Worm (Caenorhabditis elegans) whole organism, L1 larva: ENCODE results near the gene npr-9.

Experiments used
- C16A3.4 ChIP-seq: fragments of 150-350 bp; optimal IDR thresholded peaks from 2 replicates; lab custom pipeline; 2014; ENCODE audit warnings: missing biosample characterization, missing genetic modification characterization
- C34B4.2 ChIP-seq: sonication (generic microtip); optimal IDR thresholded peaks from 2 replicates; lab custom pipeline; 2017; ENCODE audit warnings: mild to moderate bottlenecking, missing genetic modification characterization, missing compliant biosample characterization
- F16B12.6 ChIP-seq: fragments of 150-350 bp; optimal IDR thresholded peaks from 2 replicates; lab custom pipeline; 2014; ENCODE audit warnings: missing biosample characterization, missing genetic modification characterization
- aha-1 ChIP-seq: fragments of 150-350 bp; optimal IDR thresholded peaks from 2 replicates; lab custom pipeline; 2014; ENCODE audit warnings: missing biosample characterization, missing genetic modification characterization
- blmp-1 ChIP-seq: fragments of 150-350 bp; optimal IDR thresholded peaks from 2 replicates; lab custom pipeline; 2014; ENCODE audit warnings: missing biosample characterization, missing genetic modification characterization
- ceh-8 ChIP-seq: fragments of 200-800 bp; sonication (Bioruptor generic); optimal IDR thresholded peaks from 2 replicates; lab custom pipeline; 2018; ENCODE audit warnings: mild to moderate bottlenecking, missing genetic modification characterization, moderate library complexity, missing compliant biosample characterization
- ceh-90 ChIP-seq: sonication (generic microtip); optimal IDR thresholded peaks from 2 replicates; lab custom pipeline; 2016; ENCODE audit warnings: missing genetic modification characterization, missing compliant biosample characterization
- ces-1 ChIP-seq: fragments of 150-350 bp; optimal IDR thresholded peaks from 2 replicates; lab custom pipeline; 2014; ENCODE audit warnings: missing biosample characterization, missing genetic modification reagents, missing genetic modification characterization
- dsc-1 ChIP-seq: sonication (generic microtip); optimal IDR thresholded peaks from 2 replicates; lab custom pipeline; 2016; ENCODE audit warnings: mild to moderate bottlenecking, missing genetic modification characterization, missing compliant biosample characterization
- efl-1 ChIP-seq, 4 experiments: fragments of 150-350 bp; optimal IDR thresholded peaks in 3 of 4; peaks in 1 of 4; 1 replicate in 1 of 4; 2 replicates in 3 of 4; lab custom pipeline; 2014; ENCODE audit warnings: missing biosample characterization in 2 of 4, missing genetic modification characterization in 2 of 4, missing genetic modification reagents in 2 of 4
- elt-2 ChIP-seq: sonication (generic microtip); optimal IDR thresholded peaks from 2 replicates; lab custom pipeline; 2016; ENCODE audit warnings: missing genetic modification characterization, mild to moderate bottlenecking, inconsistent platforms, missing compliant biosample characterization, missing genetic modification reagents
- fkh-8 ChIP-seq: sonication (generic microtip); optimal IDR thresholded peaks from 2 replicates; lab custom pipeline; 2016; ENCODE audit warnings: mild to moderate bottlenecking, missing genetic modification characterization, missing compliant biosample characterization
- fos-1 ChIP-seq: fragments of 150-350 bp; optimal IDR thresholded peaks from 2 replicates; lab custom pipeline; 2014; ENCODE audit warnings: missing biosample characterization, missing genetic modification characterization
- hlh-4 ChIP-seq: sonication (generic microtip); optimal IDR thresholded peaks from 2 replicates; lab custom pipeline; 2016; ENCODE audit warnings: mild to moderate bottlenecking, missing genetic modification characterization, missing compliant biosample characterization
- irx-1 ChIP-seq: sonication (generic microtip); optimal IDR thresholded peaks from 2 replicates; lab custom pipeline; 2016; ENCODE audit warnings: missing genetic modification characterization, missing compliant biosample characterization
- jun-1 ChIP-seq: fragments of 150-350 bp; optimal IDR thresholded peaks from 2 replicates; lab custom pipeline; 2014; ENCODE audit warnings: missing biosample characterization, missing genetic modification reagents, missing genetic modification characterization
- lin-14 ChIP-seq: fragments of 200-800 bp; sonication (Bioruptor generic); optimal IDR thresholded peaks from 2 replicates; lab custom pipeline; 2018; ENCODE audit warnings: mild to moderate bottlenecking, missing genetic modification characterization, moderate library complexity, missing compliant biosample characterization
- mab-9 ChIP-seq: fragments of 200-800 bp; sonication (Bioruptor generic); IDR thresholded peaks from 2 replicates; pipeline ENCODE4 v1.3.6; 2022; ENCODE audit warnings: missing genetic modification reagents, missing genetic modification characterization, missing compliant biosample characterization
- mef-2 ChIP-seq: fragments of 150-350 bp; optimal IDR thresholded peaks from 2 replicates; lab custom pipeline; 2014; ENCODE audit warnings: missing biosample characterization, missing genetic modification characterization
- mep-1 ChIP-seq: fragments of 150-350 bp; optimal IDR thresholded peaks from 2 replicates; lab custom pipeline; 2014; ENCODE audit warnings: missing biosample characterization, missing genetic modification characterization
- nhr-12 ChIP-seq: sonication (generic microtip); optimal IDR thresholded peaks from 2 replicates; lab custom pipeline; 2017; ENCODE audit warnings: missing biosample characterization, missing genetic modification characterization
- nhr-20 ChIP-seq: sonication (generic microtip); optimal IDR thresholded peaks from 2 replicates; lab custom pipeline; 2016; ENCODE audit warnings: mild to moderate bottlenecking, missing genetic modification characterization, missing compliant biosample characterization
- nhr-71 ChIP-seq: sonication (generic microtip); optimal IDR thresholded peaks from 2 replicates; lab custom pipeline; 2016; ENCODE audit warnings: mild to moderate bottlenecking, missing genetic modification characterization, moderate library complexity, missing compliant biosample characterization
- nhr-76 ChIP-seq: sonication (generic microtip); optimal IDR thresholded peaks from 2 replicates; lab custom pipeline; 2017; ENCODE audit warnings: missing biosample characterization, missing genetic modification characterization
- nhr-85 ChIP-seq: sonication (generic microtip); peaks from one replicate; lab custom pipeline; 2016; ENCODE audit warnings: missing genetic modification characterization, inconsistent platforms, missing compliant biosample characterization
- rnt-1 ChIP-seq: sonication (generic microtip); optimal IDR thresholded peaks from 2 replicates; lab custom pipeline; 2016; ENCODE audit warnings: mild to moderate bottlenecking, missing genetic modification characterization, moderate library complexity, missing compliant biosample characterization
- skn-1 ChIP-seq: fragments of 150-350 bp; optimal IDR thresholded peaks from 2 replicates; lab custom pipeline; 2014; ENCODE audit warnings: missing biosample characterization, missing genetic modification characterization
- sox-4 ChIP-seq: sonication (generic microtip); optimal IDR thresholded peaks from 2 replicates; lab custom pipeline; 2016; ENCODE audit warnings: missing genetic modification characterization, missing compliant biosample characterization
- sptf-1 ChIP-seq: fragments of 150-350 bp; optimal IDR thresholded peaks from 2 replicates; lab custom pipeline; 2014; ENCODE audit warnings: missing biosample characterization, missing genetic modification characterization
- sup-37 ChIP-seq: fragments of 200-800 bp; sonication (Bioruptor generic); optimal IDR thresholded peaks from 2 replicates; lab custom pipeline; 2018; ENCODE audit warnings: mild to moderate bottlenecking, missing genetic modification characterization, missing compliant biosample characterization
- tbx-2 ChIP-seq: sonication (generic microtip); optimal IDR thresholded peaks from 2 replicates; lab custom pipeline; 2016; ENCODE audit warnings: missing genetic modification characterization, missing compliant biosample characterization
- unc-30 ChIP-seq: sonication (generic microtip); optimal IDR thresholded peaks from 2 replicates; lab custom pipeline; 2017; ENCODE audit warnings: missing biosample characterization, missing genetic modification characterization
- unc-98 ChIP-seq: fragments of 200-800 bp; sonication (Bioruptor generic); IDR thresholded peaks from 2 replicates; pipeline ENCODE4 v1.3.6; 2022; ENCODE audit warnings: missing genetic modification characterization, missing compliant biosample characterization
- vab-15 ChIP-seq: sonication (generic microtip); optimal IDR thresholded peaks from 2 replicates; lab custom pipeline; 2017; ENCODE audit warnings: missing genotype, mild to moderate bottlenecking, missing genetic modification characterization, missing compliant biosample characterization
- ztf-11 ChIP-seq, 2 experiments: sonication (generic microtip); optimal IDR thresholded peaks; 2 replicates each; lab custom pipeline; 2016 to 2017; ENCODE audit warnings: missing genetic modification characterization in 2 of 2, missing biosample characterization in 1 of 2, missing compliant biosample characterization in 1 of 2

The npr-9 gene

ce11 chrX:11364914-11365313, 35.4 kb downstream of the npr-9 start:
- TF ChIP-seq efl-1 (optimal IDR thresholded peaks at IDR 0.05; lab: Kevin White, UChicago), result no peak
- TF ChIP-seq efl-1 (GFP tag; optimal IDR thresholded peaks at IDR 0.05 in 1 of 2; lab: Kevin White, UChicago), result peak in 1 of 2 experiments; percentile 34
- peak; percentile 43 for TF ChIP-seq lin-14 (GFP tag; lab: Kevin White, UChicago)
- no peak for TF ChIP-seq ceh-8 (GFP tag; lab: Kevin White, UChicago)

- TF ChIP-seq C34B4.2 (tag; lab: Kevin White, UChicago) (no peak), mab-9 (GFP tag; lab: Robert Waterston, UW) (no peak), unc-30 (tag; lab: Kevin White, UChicago) (no peak), irx-1 (no peak), nhr-76 (tag; lab: Kevin White, UChicago) (no peak), fkh-8 (tag; lab: Kevin White, UChicago) (no peak), nhr-12 (tag; lab: Kevin White, UChicago) (no peak), jun-1 (tag; lab: Kevin White, UChicago) (no peak), nhr-71 (no peak), ces-1 (GFP tag; lab: Kevin White, UChicago) (no peak), blmp-1 (no peak), mef-2 (tag; lab: Kevin White, UChicago) (no peak), rnt-1 (tag; lab: Kevin White, UChicago) (no peak)
Measured at ce11 chrX:11365995-11366394, 36.5 kb downstream of the npr-9 start.

ce11 chrX:11367087-11367486, 37.6 kb downstream of the npr-9 start:
- TF ChIP-seq fkh-8 (tag; lab: Kevin White, UChicago), result no peak
- no peak for TF ChIP-seq mef-2 (tag; lab: Kevin White, UChicago)
- TF ChIP-seq ceh-8 (GFP tag; lab: Kevin White, UChicago), result no peak
- TF ChIP-seq efl-1 (optimal IDR thresholded peaks at IDR 0.05; lab: Kevin White, UChicago), result no peak
- TF ChIP-seq efl-1 (GFP tag; optimal IDR thresholded peaks at IDR 0.05 in 1 of 2; lab: Kevin White, UChicago), result peak in 1 of 2 experiments; percentile 58
- TF ChIP-seq blmp-1, result no peak

- TF ChIP-seq nhr-20 (tag; lab: Kevin White, UChicago) (no peak), nhr-85 (tag; lab: Kevin White, UChicago) (no peak), tbx-2 (no peak), unc-30 (tag; lab: Kevin White, UChicago) (no peak), aha-1 (tag; lab: Kevin White, UChicago) (no peak), nhr-71 (no peak), fkh-8 (tag; lab: Kevin White, UChicago) (peak; percentile 4), C34B4.2 (tag; lab: Kevin White, UChicago) (no peak), lin-14 (GFP tag; lab: Kevin White, UChicago) (peak; percentile 42), sptf-1 (tag; lab: Kevin White, UChicago) (no peak), dsc-1 (tag; lab: Kevin White, UChicago) (peak; percentile 52)
Measured at ce11 chrX:11367640-11368039, 38.1 kb downstream of the npr-9 start.

- no peak for TF ChIP-seq mep-1 (tag; lab: Kevin White, UChicago)
- TF ChIP-seq jun-1 (tag; lab: Kevin White, UChicago), result no peak
- TF ChIP-seq sptf-1 (tag; lab: Kevin White, UChicago), result no peak
- no peak for TF ChIP-seq elt-2 (tag; lab: Kevin White, UChicago)
- no peak for TF ChIP-seq ceh-90
- TF ChIP-seq blmp-1, result no peak
- TF ChIP-seq nhr-20 (tag; lab: Kevin White, UChicago), result no peak
- TF ChIP-seq sox-4, result no peak
- TF ChIP-seq hlh-4 (tag; lab: Kevin White, UChicago), result no peak
- TF ChIP-seq C16A3.4 (tag; lab: Kevin White, UChicago), result no peak
- TF ChIP-seq fos-1 (tag; lab: Kevin White, UChicago), result no peak
- TF ChIP-seq rnt-1 (tag; lab: Kevin White, UChicago), result no peak
- TF ChIP-seq, all 84 proteins: peak for 0
Measured at ce11 chrX:11368417-11368816, 38.9 kb downstream of the npr-9 start, which contains the start of gene ttyh-1. Gene ttyh-1, plus strand, starts transcription at chrX:11368717.

ce11 chrX:11368845-11369244, 39.3 kb downstream of the npr-9 start:
- TF ChIP-seq vab-15 (tag; lab: Kevin White, UChicago), result peak; percentile 10
- TF ChIP-seq dsc-1 (tag; lab: Kevin White, UChicago), result peak; percentile 46
- TF ChIP-seq unc-98 (GFP tag; lab: Robert Waterston, UW), result no peak
- no peak for TF ChIP-seq sup-37 (GFP tag; lab: Kevin White, UChicago)
- peak; percentile 25 for TF ChIP-seq nhr-71
- TF ChIP-seq ceh-8 (GFP tag; lab: Kevin White, UChicago), result no peak
- peak in 1 of 2 experiments; percentile 37 for TF ChIP-seq ztf-11 (tag; optimal IDR thresholded peaks at IDR 0.05; lab: Kevin White, UChicago)
- no peak for TF ChIP-seq skn-1 (tag; lab: Kevin White, UChicago)
- no peak for TF ChIP-seq fos-1 (tag; lab: Kevin White, UChicago)
- TF ChIP-seq efl-1 (optimal IDR thresholded peaks at IDR 0.05; lab: Kevin White, UChicago), result no peak
- TF ChIP-seq efl-1 (GFP tag; optimal IDR thresholded peaks at IDR 0.05 in 1 of 2; lab: Kevin White, UChicago), result peak in 1 of 2 experiments; percentile 39
- no peak for TF ChIP-seq F16B12.6 (tag; lab: Kevin White, UChicago)
- TF ChIP-seq lin-14 (GFP tag; lab: Kevin White, UChicago), result peak; percentile 33
- TF ChIP-seq, all 84 proteins: peak for 6
